Fruit fly (Drosophila melanogaster) whole organism, embryonic: Measurements from ENCODE around the gene mora.

ENCODE experiments used
- Adf1 ChIP-seq: fragments of 200-800 bp; sonication (Bioruptor generic); IDR thresholded peaks from 2 replicates; pipeline ENCODE4 v1.3.6; 2022; ENCODE audit warnings: missing biosample characterization, missing genetic modification characterization
- Aef1 ChIP-seq: fragments of 200-800 bp; sonication (Bioruptor generic); IDR thresholded peaks from 3 replicates; pipeline ENCODE4 v1.3.6; 2022; ENCODE audit warnings: missing biosample characterization, missing genetic modification characterization
- B-H2 ChIP-seq: fragments of 200-800 bp; sonication (Bioruptor generic); optimal IDR thresholded peaks from 2 replicates; lab custom pipeline; 2018; ENCODE audit warnings: missing biosample characterization, mild to moderate bottlenecking, missing genetic modification characterization
- Blimp-1 ChIP-seq: fragments of 200-800 bp; sonication (Bioruptor generic); optimal IDR thresholded peaks from 3 replicates; lab custom pipeline; 2018; ENCODE audit warnings: missing biosample characterization, missing genetic modification characterization, mild to moderate bottlenecking, moderate library complexity, missing genetic modification reagents
- BtbVII ChIP-seq: fragments of 200-800 bp; sonication (Bioruptor generic); optimal IDR thresholded peaks from 3 replicates; lab custom pipeline; 2017; ENCODE audit warnings: missing biosample characterization, mild to moderate bottlenecking, missing genetic modification characterization
- CG10209 ChIP-seq: fragments of 200-800 bp; sonication (Bioruptor generic); optimal IDR thresholded peaks from 3 replicates; lab custom pipeline; 2017; ENCODE audit warnings: missing biosample characterization, mild to moderate bottlenecking, missing genetic modification characterization, missing genetic modification reagents
- CG11247 ChIP-seq: fragments of 200-800 bp; sonication (Bioruptor generic); IDR thresholded peaks from 2 replicates; pipeline ENCODE4 v1.3.6; 2022; ENCODE audit warnings: missing biosample characterization, missing genetic modification characterization
- CG11723 ChIP-seq: fragments of 200-800 bp; sonication (Bioruptor generic); optimal IDR thresholded peaks from 2 replicates; lab custom pipeline; 2017; ENCODE audit warnings: missing biosample characterization, mild to moderate bottlenecking, missing genetic modification characterization
- CG12155 ChIP-seq: fragments of 200-800 bp; sonication (Bioruptor generic); optimal IDR thresholded peaks from 3 replicates; lab custom pipeline; 2016; ENCODE audit warnings: missing biosample characterization, missing genetic modification characterization
- CG13624 ChIP-seq: fragments of 200-800 bp; sonication (Bioruptor generic); optimal IDR thresholded peaks from 2 replicates; lab custom pipeline; 2016; ENCODE audit warnings: missing biosample characterization, missing genetic modification characterization
- CG14860 ChIP-seq: fragments of 200-800 bp; sonication (Bioruptor generic); IDR thresholded peaks from 3 replicates; pipeline ENCODE4 v1.3.6; 2022; ENCODE audit warnings: missing biosample characterization, missing genetic modification characterization; ENCODE audit not compliant: partially characterized antibody
- CG15073 ChIP-seq: fragments of 200-800 bp; sonication (Bioruptor generic); optimal IDR thresholded peaks from 2 replicates; lab custom pipeline; 2016; ENCODE audit warnings: missing biosample characterization, missing genetic modification characterization
- CG15479 ChIP-seq: fragments of 200-800 bp; sonication (Bioruptor generic); optimal IDR thresholded peaks from 3 replicates; lab custom pipeline; 2019; ENCODE audit warnings: missing biosample characterization, mild to moderate bottlenecking, missing genetic modification characterization, moderate library complexity
- CG17568 ChIP-seq: fragments of 200-800 bp; sonication (Bioruptor generic); optimal IDR thresholded peaks from 2 replicates; lab custom pipeline; 2018; ENCODE audit warnings: missing biosample characterization, mild to moderate bottlenecking, missing genetic modification characterization, moderate library complexity
- CG18262 ChIP-seq: fragments of 200-800 bp; optimal IDR thresholded peaks from 3 replicates; lab custom pipeline; 2019; ENCODE audit warnings: missing biosample characterization, mild to moderate bottlenecking, missing genetic modification characterization, moderate library complexity
- CG18619 ChIP-seq: fragments of 200-800 bp; sonication (Bioruptor generic); optimal IDR thresholded peaks from 3 replicates; lab custom pipeline; 2017; ENCODE audit warnings: missing biosample characterization, mild to moderate bottlenecking, missing genetic modification characterization
- CG2129 ChIP-seq: fragments of 200-800 bp; sonication (Bioruptor generic); IDR thresholded peaks from 2 replicates; pipeline ENCODE4 v1.3.6; 2022; ENCODE audit warnings: missing biosample characterization, missing genetic modification characterization; ENCODE audit not compliant: partially characterized antibody
- CG42726 ChIP-seq: fragments of 200-800 bp; sonication (Bioruptor generic); IDR thresholded peaks from 2 replicates; pipeline ENCODE4 v1.3.6; 2022; ENCODE audit warnings: missing biosample characterization, missing genetic modification characterization; ENCODE audit not compliant: partially characterized antibody
- CG5180 ChIP-seq: fragments of 200-800 bp; sonication (Bioruptor generic); optimal IDR thresholded peaks from 3 replicates; lab custom pipeline; 2017; ENCODE audit warnings: missing biosample characterization, missing genetic modification characterization, mild to moderate bottlenecking, moderate library complexity, missing genetic modification reagents
- CG5245 ChIP-seq: fragments of 200-800 bp; sonication (Bioruptor generic); optimal IDR thresholded peaks from 3 replicates; lab custom pipeline; 2016; ENCODE audit warnings: missing biosample characterization, missing genetic modification characterization
- CG8281 ChIP-seq: fragments of 200-800 bp; sonication (Bioruptor generic); optimal IDR thresholded peaks from 2 replicates; lab custom pipeline; 2018; ENCODE audit warnings: missing biosample characterization, mild to moderate bottlenecking, missing genetic modification characterization, moderate library complexity
- CG8765 ChIP-seq: fragments of 200-800 bp; sonication (Bioruptor generic); IDR thresholded peaks from 2 replicates; pipeline ENCODE4 v1.3.6; 2022; ENCODE audit warnings: missing biosample characterization, missing genetic modification characterization
- CG8944 ChIP-seq: fragments of 200-800 bp; sonication (Bioruptor generic); optimal IDR thresholded peaks from 3 replicates; lab custom pipeline; 2016; ENCODE audit warnings: missing biosample characterization, missing genetic modification characterization
- CoRest ChIP-seq: fragments of 200-800 bp; sonication (Bioruptor generic); optimal IDR thresholded peaks from 3 replicates; lab custom pipeline; 2018; ENCODE audit warnings: missing biosample characterization, mild to moderate bottlenecking, missing genetic modification characterization, moderate library complexity
- D ChIP-seq, 2 experiments: fragments of 200-800 bp in 1 of 2; fragments of >200 bp in 1 of 2; sonication (Bioruptor generic) in 1 of 2; optimal IDR thresholded peaks; 2 replicates in 1 of 2; 3 replicates in 1 of 2; lab custom pipeline; 2017; ENCODE audit warnings: mild to moderate bottlenecking in 1 of 2, missing biosample characterization in 1 of 2, missing genetic modification characterization in 1 of 2, missing genetic modification reagents in 1 of 2
- Gsc ChIP-seq: fragments of 200-800 bp; sonication (Bioruptor generic); IDR thresholded peaks from 2 replicates; pipeline ENCODE4 v1.3.6; 2022; ENCODE audit warnings: missing biosample characterization, missing genetic modification characterization
- al ChIP-seq: fragments of 200-800 bp; sonication (Bioruptor generic); IDR thresholded peaks from 2 replicates; pipeline ENCODE4 v1.3.6; 2022; ENCODE audit warnings: missing biosample characterization, missing genetic modification characterization
- bcd ChIP-seq: fragments of 200-800 bp; sonication (Bioruptor generic); optimal IDR thresholded peaks from 2 replicates; lab custom pipeline; 2017; ENCODE audit warnings: missing biosample characterization, mild to moderate bottlenecking, missing genetic modification characterization
- chif ChIP-seq, 2 experiments: fragments of 200-800 bp; sonication (Bioruptor generic); optimal IDR thresholded peaks; 3 replicates each; lab custom pipeline; 2016; ENCODE audit warnings: missing biosample characterization in 2 of 2, missing genetic modification characterization in 2 of 2
- corto ChIP-seq: fragments of 200-800 bp; sonication (Bioruptor generic); optimal IDR thresholded peaks from 2 replicates; lab custom pipeline; 2016; ENCODE audit warnings: missing biosample characterization, mild to moderate bottlenecking, missing genetic modification characterization, moderate library complexity
- cwo ChIP-seq: fragments of 200-800 bp; sonication (Bioruptor generic); optimal IDR thresholded peaks from 3 replicates; lab custom pipeline; 2017; ENCODE audit warnings: missing biosample characterization, missing genetic modification characterization, mild to moderate bottlenecking, moderate library complexity, missing genetic modification reagents
- dan ChIP-seq: fragments of 200-800 bp; sonication (Bioruptor generic); IDR thresholded peaks from 2 replicates; pipeline ENCODE4 v1.3.6; 2022; ENCODE audit warnings: missing biosample characterization, missing genetic modification characterization
- dpn ChIP-seq, 2 experiments: fragments of 200-800 bp; sonication (Bioruptor generic); optimal IDR thresholded peaks; 3 replicates each; lab custom pipeline; 2016; ENCODE audit warnings: missing biosample characterization in 2 of 2, missing genetic modification characterization in 2 of 2
- ham ChIP-seq: fragments of 200-800 bp; sonication (Bioruptor generic); IDR thresholded peaks from 2 replicates; pipeline ENCODE4 v1.3.6; 2022; ENCODE audit warnings: missing biosample characterization, missing genetic modification characterization
- hb ChIP-seq: fragments of 200-800 bp; sonication (Bioruptor generic); IDR thresholded peaks from 3 replicates; pipeline ENCODE4 v1.3.6; 2022; ENCODE audit warnings: missing biosample characterization, missing genetic modification characterization; ENCODE audit not compliant: partially characterized antibody
- hth ChIP-seq: fragments of >200 bp; optimal IDR thresholded peaks from 2 replicates; lab custom pipeline; 2017; ENCODE audit warnings: inconsistent platforms
- ind ChIP-seq: fragments of 200-800 bp; sonication (Bioruptor generic); optimal IDR thresholded peaks from 3 replicates; lab custom pipeline; 2016; ENCODE audit warnings: missing biosample characterization, missing genetic modification characterization
- kah ChIP-seq: fragments of 200-800 bp; sonication (Bioruptor generic); optimal IDR thresholded peaks from 2 replicates; lab custom pipeline; 2018; ENCODE audit warnings: missing biosample characterization, mild to moderate bottlenecking, missing genetic modification characterization
- klu ChIP-seq: fragments of 200-800 bp; sonication (Bioruptor generic); IDR thresholded peaks from 2 replicates; pipeline ENCODE4 v1.3.6; 2022; ENCODE audit warnings: missing biosample characterization, missing genetic modification characterization
- oc ChIP-seq: fragments of 200-800 bp; sonication (Bioruptor generic); optimal IDR thresholded peaks from 2 replicates; lab custom pipeline; 2018; ENCODE audit warnings: missing biosample characterization, mild to moderate bottlenecking, missing genetic modification characterization, moderate library complexity
- org-1 ChIP-seq: fragments of 200-800 bp; sonication (Bioruptor generic); optimal IDR thresholded peaks from 2 replicates; lab custom pipeline; 2017; ENCODE audit warnings: missing biosample characterization, missing genetic modification characterization
- pb ChIP-seq: fragments of 200-800 bp; sonication (Bioruptor generic); optimal IDR thresholded peaks from 3 replicates; lab custom pipeline; 2016; ENCODE audit warnings: missing biosample characterization, missing genetic modification characterization
- repo ChIP-seq: fragments of 200-800 bp; sonication (Bioruptor generic); optimal IDR thresholded peaks from 2 replicates; lab custom pipeline; 2016; ENCODE audit warnings: missing biosample characterization, missing genetic modification characterization
- seq ChIP-seq: fragments of 200-800 bp; sonication (Bioruptor generic); IDR thresholded peaks from 2 replicates; pipeline ENCODE4 v1.3.6; 2022; ENCODE audit warnings: missing biosample characterization, missing genetic modification characterization
- slbo ChIP-seq: fragments of 200-800 bp; sonication (Bioruptor generic); IDR thresholded peaks from 2 replicates; pipeline ENCODE4 v1.3.6; 2022; ENCODE audit warnings: missing biosample characterization, missing genetic modification characterization
- sr ChIP-seq: fragments of 200-800 bp; sonication (Bioruptor generic); IDR thresholded peaks from 3 replicates; pipeline ENCODE4 v1.3.6; 2022; ENCODE audit warnings: missing biosample characterization, missing genetic modification characterization
- tio ChIP-seq: fragments of 200-800 bp; sonication (Bioruptor generic); optimal IDR thresholded peaks from 2 replicates; lab custom pipeline; 2017; ENCODE audit warnings: missing biosample characterization, missing genetic modification characterization, inconsistent platforms
- tll ChIP-seq, 2 experiments: fragments of 200-800 bp in 1 of 2; fragments of >200 bp in 1 of 2; sonication (Bioruptor generic) in 1 of 2; optimal IDR thresholded peaks; 2 replicates each; lab custom pipeline; 2017 to 2019; ENCODE audit warnings: missing biosample characterization in 2 of 2, missing genetic modification characterization in 2 of 2, mild to moderate bottlenecking in 1 of 2, moderate library complexity in 1 of 2
- unc-4 ChIP-seq: fragments of 200-800 bp; sonication (Bioruptor generic); IDR thresholded peaks from 2 replicates; pipeline ENCODE4 v1.3.6; 2022; ENCODE audit warnings: missing biosample characterization, missing genetic modification characterization; ENCODE audit not compliant: partially characterized antibody
- unpg ChIP-seq: fragments of 200-800 bp; sonication (Bioruptor generic); optimal IDR thresholded peaks from 3 replicates; lab custom pipeline; 2018; ENCODE audit warnings: missing biosample characterization, mild to moderate bottlenecking, missing genetic modification characterization, moderate library complexity
- vvl ChIP-seq: fragments of 200-800 bp; sonication (Bioruptor generic); IDR thresholded peaks from 2 replicates; pipeline ENCODE4 v1.3.6; 2022; ENCODE audit warnings: missing biosample characterization, missing genetic modification characterization

Gene mora

DNA sequence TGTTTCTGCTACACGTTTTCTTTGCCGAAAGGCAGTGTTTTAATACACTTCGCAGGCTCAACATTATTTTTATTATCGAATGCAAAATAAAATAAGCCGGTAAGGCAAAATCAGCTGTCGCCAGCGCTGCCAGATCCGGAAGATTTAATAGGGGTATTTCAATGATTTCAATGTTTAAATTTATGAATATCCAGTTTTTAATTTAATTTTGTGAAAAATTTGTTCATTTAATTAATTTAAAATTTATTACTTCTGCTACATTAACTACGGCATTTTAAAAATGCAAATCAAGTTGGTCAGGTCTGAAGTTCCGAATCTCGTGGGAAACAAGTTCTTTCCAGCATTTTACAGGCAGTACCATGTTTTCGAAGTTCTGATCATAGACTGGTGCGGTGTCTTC is 37.3 kb upstream of the mora start, which contains the start of gene Slimp (continued):
- TF ChIP-seq CG10209 (GFP tag; lab: Kevin White, UChicago) (no peak), CG18262 (tag; lab: Kevin White, UChicago) (peak; percentile 10), bcd (GFP tag; lab: Kevin White, UChicago) (no peak), CG18619 (GFP tag; lab: Kevin White, UChicago) (no peak), tio (GFP tag; lab: Kevin White, UChicago) (no peak), vvl (GFP tag; lab: Robert Waterston, UW) (0 out of 2 replicates have a peak, but pooled peaks have one; percentile 34), CG12155 (GFP tag; lab: Kevin White, UChicago) (peak; percentile 5), chif (GFP tag; optimal IDR thresholded peaks at IDR 0.05; lab: Kevin White, UChicago) (no peak), CG11247 (no peak), hth (lab: Kevin White, UChicago) (no peak), CG13624 (GFP tag; lab: Kevin White, UChicago) (no peak), CG15073 (GFP tag; lab: Kevin White, UChicago) (no peak), ind (GFP tag; lab: Kevin White, UChicago) (no peak), CG11723 (GFP tag; lab: Kevin White, UChicago) (no peak), D (optimal IDR thresholded peaks at IDR 0.05; lab: Kevin White, UChicago) (no peak), D (GFP tag; optimal IDR thresholded peaks at IDR 0.05; lab: Kevin White, UChicago) (no peak), Blimp-1 (GFP tag; lab: Kevin White, UChicago) (peak; percentile 6), dan (GFP tag; lab: Robert Waterston, UW) (no peak), B-H2 (GFP tag; lab: Kevin White, UChicago) (no peak), oc (tag; lab: Kevin White, UChicago) (no peak), Aef1 (GFP tag; lab: Robert Waterston, UW) (no peak), CG8281 (tag; lab: Kevin White, UChicago) (no peak), CG14860 (GFP tag; lab: Robert Waterston, UW) (no peak), CG8765 (GFP tag; lab: Robert Waterston, UW) (no peak), repo (no peak), dpn (GFP tag; optimal IDR thresholded peaks at IDR 0.05; lab: Kevin White, UChicago) (peak in 1 of 2 experiments; percentile 22), klu (no peak), CG17568 (GFP tag; lab: Kevin White, UChicago) (no peak), cwo (GFP tag; lab: Kevin White, UChicago) (no peak), CG2129 (GFP tag; lab: Robert Waterston, UW) (no peak), BtbVII (no peak), hb (GFP tag; lab: Robert Waterston, UW) (no peak), Gsc (GFP tag; lab: Robert Waterston, UW) (no peak), CG42726 (no peak), org-1 (no peak), unpg (GFP tag; lab: Kevin White, UChicago) (peak; percentile 11), CG15479 (GFP tag; lab: Kevin White, UChicago) (no peak), tll (GFP tag; optimal IDR thresholded peaks at IDR 0.05; lab: Kevin White, UChicago) (no peak), sr (GFP tag; lab: Robert Waterston, UW) (no peak), pb (GFP tag; lab: Kevin White, UChicago) (no peak), corto (GFP tag; lab: Kevin White, UChicago) (no peak), Adf1 (GFP tag; lab: Robert Waterston, UW) (no peak), ham (GFP tag; lab: Robert Waterston, UW) (no peak), CG5180 (GFP tag; lab: Kevin White, UChicago) (no peak), CG8944 (no peak), slbo (peak; percentile 29; the same call in 1 of the 2 replicates), unc-4 (GFP tag; lab: Robert Waterston, UW) (no peak), CG5245 (GFP tag; lab: Kevin White, UChicago) (no peak), CoRest (peak; percentile 8), al (GFP tag; lab: Robert Waterston, UW) (no peak), kah (no peak), seq (GFP tag; lab: Robert Waterston, UW) (no peak)
